Fruit fly (Drosophila melanogaster) whole organism, prepupa: Measurements from ENCODE around the gene CG11779.

ENCODE experiments used
- Blimp-1 ChIP-seq: fragments of 200-800 bp; sonication (Bioruptor generic); optimal IDR thresholded peaks from 3 replicates; lab custom pipeline; 2017; ENCODE audit warnings: missing biosample characterization, missing genetic modification characterization, mild to moderate bottlenecking, moderate library complexity, missing genetic modification reagents
- CG10631 ChIP-seq: fragments of 200-800 bp; sonication (Bioruptor generic); optimal IDR thresholded peaks from 2 replicates; lab custom pipeline; 2016; ENCODE audit warnings: missing biosample characterization, missing genetic modification characterization
- CG10669 ChIP-seq: fragments of 200-800 bp; sonication (Bioruptor generic); optimal IDR thresholded peaks from 3 replicates; lab custom pipeline; 2018; ENCODE audit warnings: missing biosample characterization, mild to moderate bottlenecking, missing genetic modification characterization, moderate library complexity
- CG15336 ChIP-seq: fragments of 200-800 bp; sonication (Bioruptor generic); IDR thresholded peaks from 2 replicates; pipeline ENCODE4 v1.3.6; 2022; ENCODE audit warnings: missing biosample characterization, missing genetic modification characterization
- CG1621 ChIP-seq: fragments of 200-800 bp; sonication (Bioruptor generic); optimal IDR thresholded peaks from 3 replicates; lab custom pipeline; 2018; ENCODE audit warnings: missing biosample characterization, mild to moderate bottlenecking, missing genetic modification characterization
- CG32006 ChIP-seq: fragments of 200-800 bp; sonication (Bioruptor generic); optimal IDR thresholded peaks from 3 replicates; lab custom pipeline; 2017; ENCODE audit warnings: missing biosample characterization, mild to moderate bottlenecking, missing genetic modification characterization
- CG34406 ChIP-seq: fragments of 200-800 bp; sonication (Bioruptor generic); optimal IDR thresholded peaks from 3 replicates; lab custom pipeline; 2016; ENCODE audit warnings: missing biosample characterization, missing genetic modification characterization
- CG3919 ChIP-seq: fragments of 200-800 bp; sonication (Bioruptor generic); optimal IDR thresholded peaks from 3 replicates; lab custom pipeline; 2016; ENCODE audit warnings: missing biosample characterization, missing genetic modification characterization
- CG4318 ChIP-seq: fragments of 200-800 bp; sonication (Bioruptor generic); optimal IDR thresholded peaks from 3 replicates; lab custom pipeline; 2017; ENCODE audit warnings: missing biosample characterization, mild to moderate bottlenecking, missing genetic modification characterization
- CG6163 ChIP-seq: fragments of 200-800 bp; sonication (Bioruptor generic); IDR thresholded peaks from 3 replicates; pipeline ENCODE4 v1.3.6; 2022; ENCODE audit warnings: missing biosample characterization, missing genetic modification characterization
- CG6276 ChIP-seq: fragments of 200-800 bp; sonication (Bioruptor generic); optimal IDR thresholded peaks from 2 replicates; lab custom pipeline; 2017; ENCODE audit warnings: missing biosample characterization, mild to moderate bottlenecking, missing genetic modification characterization
- CG6808 ChIP-seq: fragments of 200-800 bp; sonication (Bioruptor generic); optimal IDR thresholded peaks from 3 replicates; lab custom pipeline; 2017; ENCODE audit warnings: missing biosample characterization, missing genetic modification characterization, mild to moderate bottlenecking, moderate library complexity, missing genetic modification reagents
- CG7368 ChIP-seq: fragments of 200-800 bp; sonication (Bioruptor generic); optimal IDR thresholded peaks from 3 replicates; lab custom pipeline; 2016; ENCODE audit warnings: missing biosample characterization, missing genetic modification characterization
- CG8119 ChIP-seq: fragments of 200-800 bp; sonication (Bioruptor generic); IDR thresholded peaks from 3 replicates; pipeline ENCODE4 v1.3.6; 2022; ENCODE audit warnings: missing biosample characterization, missing genetic modification characterization
- CG8319 ChIP-seq: fragments of 200-800 bp; sonication (Bioruptor generic); optimal IDR thresholded peaks from 3 replicates; lab custom pipeline; 2016; ENCODE audit warnings: missing biosample characterization, missing genetic modification characterization
- CG8632 ChIP-seq: fragments of 200-800 bp; sonication (Bioruptor generic); optimal IDR thresholded peaks from 3 replicates; lab custom pipeline; 2016; ENCODE audit warnings: missing biosample characterization, missing genetic modification characterization
- CG9139 ChIP-seq: fragments of 200-800 bp; sonication (Bioruptor generic); optimal IDR thresholded peaks from 3 replicates; lab custom pipeline; 2017; ENCODE audit warnings: missing biosample characterization, mild to moderate bottlenecking, missing genetic modification characterization
- Eip75B ChIP-seq: fragments of 200-800 bp; sonication (Bioruptor generic); optimal IDR thresholded peaks from 3 replicates; lab custom pipeline; 2016; ENCODE audit warnings: missing biosample characterization, missing genetic modification characterization
- Eip78C ChIP-seq: fragments of 200-800 bp; sonication (Bioruptor generic); peaks from one replicate; lab custom pipeline; 2016; ENCODE audit warnings: missing biosample characterization, missing genetic modification characterization
- Eip93F ChIP-seq: fragments of 200-800 bp; sonication (Bioruptor generic); optimal IDR thresholded peaks from 2 replicates; lab custom pipeline; 2016; ENCODE audit warnings: missing biosample characterization, mild to moderate bottlenecking, missing genetic modification characterization
- Ets21C ChIP-seq: fragments of 200-800 bp; sonication (Bioruptor generic); optimal IDR thresholded peaks from 3 replicates; lab custom pipeline; 2016; ENCODE audit warnings: missing biosample characterization, missing genetic modification characterization
- Ets96B ChIP-seq: fragments of 200-800 bp; optimal IDR thresholded peaks from 2 replicates; lab custom pipeline; 2019; ENCODE audit warnings: missing biosample characterization, mild to moderate bottlenecking, missing genetic modification characterization, moderate library complexity
- Gug ChIP-seq: fragments of 200-800 bp; sonication (Bioruptor generic); IDR thresholded peaks from 2 replicates; pipeline ENCODE4 v1.3.6; 2022; ENCODE audit warnings: missing biosample characterization, missing genetic modification characterization
- Hr38 ChIP-seq: sonication (Bioruptor generic); optimal IDR thresholded peaks from 2 replicates; lab custom pipeline; 2016; ENCODE audit warnings: missing biosample characterization, missing genetic modification characterization
- Hr39 ChIP-seq: fragments of 200-800 bp; sonication (Bioruptor generic); optimal IDR thresholded peaks from 2 replicates; lab custom pipeline; 2016; ENCODE audit warnings: missing biosample characterization, missing genetic modification characterization
- Hr4 ChIP-seq: fragments of 200-800 bp; sonication (Bioruptor generic); optimal IDR thresholded peaks from 3 replicates; lab custom pipeline; 2016; ENCODE audit warnings: missing biosample characterization, missing genetic modification characterization
- Lpt ChIP-seq: fragments of 200-800 bp; sonication (Bioruptor generic); optimal IDR thresholded peaks from 3 replicates; lab custom pipeline; 2016; ENCODE audit warnings: missing biosample characterization, missing genetic modification characterization
- Met ChIP-seq: fragments of 200-800 bp; sonication (Bioruptor generic); optimal IDR thresholded peaks from 3 replicates; lab custom pipeline; 2016; ENCODE audit warnings: missing biosample characterization, missing genetic modification characterization
- OdsH ChIP-seq: fragments of 200-800 bp; sonication (Bioruptor generic); optimal IDR thresholded peaks from 3 replicates; lab custom pipeline; 2016; ENCODE audit warnings: missing biosample characterization, missing genetic modification characterization
- Smox ChIP-seq: fragments of 200-800 bp; sonication (Bioruptor generic); optimal IDR thresholded peaks from 3 replicates; lab custom pipeline; 2016; ENCODE audit warnings: missing biosample characterization, missing genetic modification characterization
- Sox14 ChIP-seq: fragments of 200-800 bp; sonication (Bioruptor generic); optimal IDR thresholded peaks from 3 replicates; lab custom pipeline; 2016; ENCODE audit warnings: missing biosample characterization, missing genetic modification characterization
- Sox15 ChIP-seq: fragments of 200-800 bp; sonication (Bioruptor generic); optimal IDR thresholded peaks from 3 replicates; lab custom pipeline; 2016; ENCODE audit warnings: missing biosample characterization, missing genetic modification characterization
- achi ChIP-seq: fragments of 200-800 bp; sonication (Bioruptor generic); optimal IDR thresholded peaks from 3 replicates; lab custom pipeline; 2016; ENCODE audit warnings: missing biosample characterization, missing genetic modification characterization
- dac ChIP-seq: fragments of 200-800 bp; sonication (Bioruptor generic); optimal IDR thresholded peaks from 2 replicates; lab custom pipeline; 2017; ENCODE audit warnings: missing biosample characterization, mild to moderate bottlenecking, missing genetic modification characterization
- dsx ChIP-seq: fragments of 200-800 bp; optimal IDR thresholded peaks from 3 replicates; lab custom pipeline; 2019; ENCODE audit warnings: missing biosample characterization, mild to moderate bottlenecking, missing genetic modification characterization, moderate library complexity; ENCODE audit not compliant: poor library complexity, severe bottlenecking
- eg ChIP-seq: fragments of 200-800 bp; sonication (Bioruptor generic); IDR thresholded peaks from 3 replicates; pipeline ENCODE4 v1.3.6; 2022; ENCODE audit warnings: missing biosample characterization, missing genetic modification characterization
- fd59A ChIP-seq: fragments of 200-800 bp; sonication (Bioruptor generic); optimal IDR thresholded peaks from 2 replicates; lab custom pipeline; 2017; ENCODE audit warnings: missing biosample characterization, mild to moderate bottlenecking, missing genetic modification characterization, missing genetic modification reagents
- fd85E ChIP-seq: fragments of 200-800 bp; sonication (Bioruptor generic); optimal IDR thresholded peaks from 3 replicates; lab custom pipeline; 2016; ENCODE audit warnings: missing biosample characterization, missing genetic modification characterization
- lz ChIP-seq: fragments of 200-800 bp; sonication (Bioruptor generic); optimal IDR thresholded peaks from 3 replicates; lab custom pipeline; 2016; ENCODE audit warnings: missing biosample characterization, missing genetic modification characterization
- net ChIP-seq: fragments of 200-800 bp; sonication (Bioruptor generic); optimal IDR thresholded peaks from 3 replicates; lab custom pipeline; 2016; ENCODE audit warnings: missing biosample characterization, missing genetic modification characterization
- pdm3 ChIP-seq: fragments of 200-800 bp; sonication (Bioruptor generic); optimal IDR thresholded peaks from 3 replicates; lab custom pipeline; 2016; ENCODE audit warnings: missing biosample characterization, missing genetic modification characterization
- salr ChIP-seq, 2 experiments: fragments of 200-800 bp; sonication (Bioruptor generic); optimal IDR thresholded peaks; 3 replicates each; lab custom pipeline; 2016 to 2018; ENCODE audit warnings: missing biosample characterization in 2 of 2, missing genetic modification characterization in 2 of 2, mild to moderate bottlenecking in 1 of 2
- spab ChIP-seq: fragments of 200-800 bp; sonication (Bioruptor generic); optimal IDR thresholded peaks from 2 replicates; lab custom pipeline; 2017; ENCODE audit warnings: missing biosample characterization, mild to moderate bottlenecking, missing genetic modification characterization, missing genetic modification reagents
- svp ChIP-seq: fragments of 200-800 bp; sonication (Bioruptor generic); peaks from one replicate; lab custom pipeline; 2016; ENCODE audit warnings: missing biosample characterization, missing genetic modification characterization
- vri ChIP-seq: fragments of 200-800 bp; sonication (Bioruptor generic); optimal IDR thresholded peaks from 3 replicates; lab custom pipeline; 2016; ENCODE audit warnings: missing biosample characterization, mild to moderate bottlenecking, missing genetic modification characterization

The CG11779 gene

dm6 chr3R:19163972-19164819 is 4.5 kb upstream of the CG11779 start, which contains the start of gene sqz (continued):
- peak; percentile 45 for TF ChIP-seq achi
- peak; percentile 51 for TF ChIP-seq Met (GFP tag; lab: Kevin White, UChicago)
- peak; percentile 9 for TF ChIP-seq Hr4 (GFP tag; lab: Kevin White, UChicago)
- TF ChIP-seq spab (GFP tag; lab: Kevin White, UChicago), result peak; percentile 81
- peak; percentile 47 for TF ChIP-seq CG34406
- no peak for TF ChIP-seq CG10631 (GFP tag; lab: Kevin White, UChicago)
- peak; percentile 64 for TF ChIP-seq Blimp-1 (GFP tag; lab: Kevin White, UChicago)
- TF ChIP-seq CG6163 (GFP tag; lab: Robert Waterston, UW), result peak; percentile 85
- TF ChIP-seq Smox (GFP tag; lab: Kevin White, UChicago), result no peak
- TF ChIP-seq Hr39, result no peak
- TF ChIP-seq vri (GFP tag; lab: Kevin White, UChicago), result peak; percentile 71
- no peak for TF ChIP-seq CG8319 (GFP tag; lab: Kevin White, UChicago)
- peak; percentile 53 for TF ChIP-seq Eip93F (GFP tag; lab: Kevin White, UChicago)
- TF ChIP-seq salr (GFP tag; optimal IDR thresholded peaks at IDR 0.05; lab: Kevin White, UChicago), result peak; percentile 30 to 58
- no peak for TF ChIP-seq Sox15 (GFP tag; lab: Kevin White, UChicago)
- TF ChIP-seq fd59A, result peak; percentile 52
- peak; percentile 89 for TF ChIP-seq CG9139 (GFP tag; lab: Kevin White, UChicago)
- peak; percentile 30 for TF ChIP-seq OdsH (GFP tag; lab: Kevin White, UChicago)
- TF ChIP-seq CG1621 (tag; lab: Kevin White, UChicago), result peak; percentile 74
- peak; percentile 38 for TF ChIP-seq CG7368 (GFP tag; lab: Kevin White, UChicago)
- TF ChIP-seq, all 60 proteins: peak for 49

- TF ChIP-seq Ets96B (peak; percentile 78), vri (GFP tag; lab: Kevin White, UChicago) (peak; percentile 73), fd59A (peak; percentile 23), spab (GFP tag; lab: Kevin White, UChicago) (no peak), Hr38 (GFP tag; lab: Kevin White, UChicago) (peak; percentile 71), dsx (GFP tag; lab: Kevin White, UChicago) (peak; percentile 65), Smox (GFP tag; lab: Kevin White, UChicago) (peak; percentile 80), CG1621 (tag; lab: Kevin White, UChicago) (peak; percentile 62), Eip78C (GFP tag; lab: Kevin White, UChicago) (peak; percentile 92), lz (peak; percentile 86), CG15336 (peak; percentile 68; the same call in 1 of the 2 replicates), Sox15 (GFP tag; lab: Kevin White, UChicago) (peak; percentile 68), Ets21C (GFP tag; lab: Kevin White, UChicago) (peak; percentile 78), Gug (peak; percentile 69), CG8119 (peak; percentile 73), eg (peak; percentile 90), Hr4 (GFP tag; lab: Kevin White, UChicago) (peak; percentile 87), Blimp-1 (GFP tag; lab: Kevin White, UChicago) (no peak), CG3919 (GFP tag; lab: Kevin White, UChicago) (peak; percentile 87), CG8632 (GFP tag; lab: Kevin White, UChicago) (peak; percentile 61), net (GFP tag; lab: Kevin White, UChicago) (peak; percentile 76), dac (GFP tag; lab: Kevin White, UChicago) (peak; percentile 62), CG4318 (GFP tag; lab: Kevin White, UChicago) (no peak), CG7368 (GFP tag; lab: Kevin White, UChicago) (peak; percentile 74), CG6163 (GFP tag; lab: Robert Waterston, UW) (peak; percentile 90; the same call in 2 of the 3 replicates), CG6276 (GFP tag; lab: Kevin White, UChicago) (no peak), CG6808 (GFP tag; lab: Kevin White, UChicago) (no peak), Sox14 (GFP tag; lab: Kevin White, UChicago) (peak; percentile 88), CG34406 (peak; percentile 56), Met (GFP tag; lab: Kevin White, UChicago) (peak; percentile 80), CG32006 (GFP tag; lab: Kevin White, UChicago) (peak; percentile 75), achi (peak; percentile 77), pdm3 (GFP tag; lab: Kevin White, UChicago) (peak; percentile 88), svp (GFP tag; lab: Kevin White, UChicago) (peak; percentile 88), CG10631 (GFP tag; lab: Kevin White, UChicago) (peak; percentile 87), fd85E (GFP tag; lab: Kevin White, UChicago) (peak; percentile 32), Eip75B (GFP tag; lab: Kevin White, UChicago) (peak; percentile 83), CG10669 (GFP tag; lab: Kevin White, UChicago) (peak; percentile 77), OdsH (GFP tag; lab: Kevin White, UChicago) (peak; percentile 87), Lpt (GFP tag; lab: Kevin White, UChicago) (peak; percentile 65)
These were observed 2.5 kb upstream of the CG11779 start, which contains the start of the genes CG42359 and Nsun5 for dm6 chr3R:19162135-19162616. TSS of gene CG42359 (minus strand) at chr3R:19162300. TSS of gene Nsun5 (minus strand) at chr3R:19162300.
